In the genomic region with DNA sequence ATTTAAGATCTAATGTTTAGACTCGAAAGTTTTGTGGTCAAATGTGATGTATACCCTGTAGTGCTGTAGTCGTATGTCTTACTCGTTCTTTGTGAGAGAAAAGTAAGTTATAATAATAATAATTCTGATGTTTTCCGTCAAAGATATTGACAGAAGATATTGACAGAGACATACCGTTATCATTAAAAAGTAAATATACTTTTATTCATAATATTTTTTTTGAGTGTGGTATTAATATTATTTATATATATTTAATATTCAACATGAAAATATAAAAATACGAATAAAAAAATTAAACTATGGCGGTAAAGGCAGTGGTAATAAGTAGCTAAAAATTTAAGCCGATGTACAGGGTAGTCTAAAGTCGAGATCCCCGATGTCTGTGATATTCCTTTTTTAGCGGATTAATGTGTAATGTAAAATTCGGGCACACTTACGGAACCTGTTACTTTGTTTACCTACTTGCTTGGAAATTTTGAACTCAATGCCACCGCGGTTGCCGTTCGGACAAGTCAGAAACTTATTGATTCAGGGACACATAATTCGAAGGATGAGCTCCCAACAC, we compare ENCODE assay signal across 5 fruit fly cellular contexts.
TF ChIP-seq lines count a peak whose summit lies in the region.

CG2100 (minus strand) TSS at position 51 of the 565 bp plus-strand sequence.
CG1236 (plus strand) TSS at position 444 of the 565 bp plus-strand sequence.

TF ChIP-seq in whole organism, adult, 20 proteins besides CTCF, POLR2A, EP300 and RAD21 (continued from another document):
- TF ChIP-seq toe (GFP tag; optimal IDR thresholded peaks at IDR 0.05; lab: Kevin White, UChicago): no peak
- TF ChIP-seq kay (GFP tag; lab: Kevin White, UChicago; ENCODE audit: borderline replicate concordance): no peak
- peak; percentile 73 for TF ChIP-seq bab1 (GFP tag; optimal IDR thresholded peaks at IDR 0.05; lab: Kevin White, UChicago)
- peak; percentile 18 for TF ChIP-seq cic (GFP tag; optimal IDR thresholded peaks at IDR 0.05; lab: Kevin White, UChicago)

TF ChIP-seq in whole organism, embryonic, 481 proteins besides CTCF, POLR2A, EP300 and RAD21 (continued from another document and continues in another):
- TF ChIP-seq ap (GFP tag; IDR thresholded peaks at IDR 0.05; lab: Robert Waterston, UW) (no peak; the same call in 1 of the 2 replicates), CG10366 (GFP tag; IDR thresholded peaks at IDR 0.05; lab: Robert Waterston, UW) (peak; percentile 75), CG15011 (GFP tag; optimal IDR thresholded peaks at IDR 0.05; lab: Kevin White, UChicago) (no peak), Oli (tag; optimal IDR thresholded peaks at IDR 0.05; lab: Kevin White, UChicago) (peak; percentile 88), fd96Cb (tag; optimal IDR thresholded peaks at IDR 0.05; lab: Kevin White, UChicago) (peak; percentile 87), lov (optimal IDR thresholded peaks at IDR 0.05; lab: Kevin White, UChicago) (no peak), lov (GFP tag; IDR thresholded peaks at IDR 0.05; lab: Robert Waterston, UW) (no peak), Abd-B (GFP tag; optimal IDR thresholded peaks at IDR 0.05; lab: Kevin White, UChicago) (peak; percentile 85), Ets65A (GFP tag; lab: Kevin White, UChicago) (peak; percentile 88), CG10274 (GFP tag; optimal IDR thresholded peaks at IDR 0.05; lab: Kevin White, UChicago) (peak; percentile 56), CG17829 (tag; optimal IDR thresholded peaks at IDR 0.05; lab: Kevin White, UChicago) (peak; percentile 91), eve (GFP tag; optimal IDR thresholded peaks at IDR 0.05; lab: Kevin White, UChicago) (no peak), Xbp1 (GFP tag; optimal IDR thresholded peaks at IDR 0.05; lab: Kevin White, UChicago) (peak; percentile 85), croc (GFP tag; conservative IDR thresholded peaks at IDR 0.05; lab: Robert Waterston, UW) (peak; percentile 65), CG8478 (optimal IDR thresholded peaks at IDR 0.05; lab: Kevin White, UChicago) (no peak), CG12219 (GFP tag; optimal IDR thresholded peaks at IDR 0.05; lab: Kevin White, UChicago) (peak; percentile 50), CG30020 (tag; optimal IDR thresholded peaks at IDR 0.05; lab: Kevin White, UChicago) (peak; percentile 70), CG42726 (GFP tag; IDR thresholded peaks at IDR 0.05; lab: Robert Waterston, UW; ENCODE audit: partially characterized antibody) (no peak), CG8359 (GFP tag; optimal IDR thresholded peaks at IDR 0.05; lab: Kevin White, UChicago; ENCODE audit: borderline replicate concordance) (peak; percentile 63), Hmr (GFP tag; optimal IDR thresholded peaks at IDR 0.05; lab: Kevin White, UChicago) (peak; percentile 89), CG30403 (GFP tag; optimal IDR thresholded peaks at IDR 0.05; lab: Kevin White, UChicago) (peak; percentile 84), chn (GFP tag; optimal IDR thresholded peaks at IDR 0.05; lab: Kevin White, UChicago) (peak; percentile 50), CG7357 (GFP tag; IDR thresholded peaks at IDR 0.05; lab: Robert Waterston, UW) (peak; percentile 56; the same call in 2 of the 3 replicates), Oaz (GFP tag; IDR thresholded peaks at IDR 0.05; lab: Robert Waterston, UW) (no peak), Kr (GFP tag; optimal IDR thresholded peaks at IDR 0.05; lab: Kevin White, UChicago) (no peak), Aef1 (GFP tag; IDR thresholded peaks at IDR 0.05; lab: Robert Waterston, UW) (peak; percentile 75), CoRest (tag; optimal IDR thresholded peaks at IDR 0.05; lab: Kevin White, UChicago) (peak; percentile 93), Dip2 (GFP tag; IDR thresholded peaks at IDR 0.05; lab: Robert Waterston, UW) (no peak), CG7786 (GFP tag; optimal IDR thresholded peaks at IDR 0.05; lab: Kevin White, UChicago) (no peak), CG5180 (GFP tag; optimal IDR thresholded peaks at IDR 0.05; lab: Kevin White, UChicago) (no peak)

TF ChIP-seq in whole organism, prepupa, 60 proteins besides CTCF, POLR2A, EP300 and RAD21 (continued from another document and continues in another):
- TF ChIP-seq Eip93F (GFP tag; optimal IDR thresholded peaks at IDR 0.05; lab: Kevin White, UChicago) (peak; percentile 22), CG32006 (GFP tag; optimal IDR thresholded peaks at IDR 0.05; lab: Kevin White, UChicago) (peak; percentile 93), dsx (GFP tag; optimal IDR thresholded peaks at IDR 0.05; lab: Kevin White, UChicago; ENCODE audit: poor library complexity, severe bottlenecking) (peak; percentile 91), eg (GFP tag; IDR thresholded peaks at IDR 0.05; lab: Robert Waterston, UW) (no peak; the same call in 1 of the 3 replicates), Gug (GFP tag; IDR thresholded peaks at IDR 0.05; lab: Robert Waterston, UW) (peak; percentile 58; the same call in 1 of the 2 replicates), CG11902 (GFP tag; optimal IDR thresholded peaks at IDR 0.05; lab: Kevin White, UChicago) (peak; percentile 74), CG34406 (GFP tag; optimal IDR thresholded peaks at IDR 0.05; lab: Kevin White, UChicago) (peak; percentile 86), Met (GFP tag; optimal IDR thresholded peaks at IDR 0.05; lab: Kevin White, UChicago) (no peak), CG3032 (tag; optimal IDR thresholded peaks at IDR 0.05; lab: Kevin White, UChicago) (peak; percentile 83), CG4318 (GFP tag; optimal IDR thresholded peaks at IDR 0.05; lab: Kevin White, UChicago) (no peak), ss (GFP tag; optimal IDR thresholded peaks at IDR 0.05; lab: Kevin White, UChicago) (peak; percentile 68 to 88), OdsH (GFP tag; optimal IDR thresholded peaks at IDR 0.05; lab: Kevin White, UChicago) (peak; percentile 86), CG9139 (GFP tag; optimal IDR thresholded peaks at IDR 0.05; lab: Kevin White, UChicago) (peak; percentile 76), Hr38 (GFP tag; optimal IDR thresholded peaks at IDR 0.05; lab: Kevin White, UChicago) (no peak), CG6792 (GFP tag; optimal IDR thresholded peaks at IDR 0.05; lab: Kevin White, UChicago) (peak; percentile 78), achi (GFP tag; optimal IDR thresholded peaks at IDR 0.05; lab: Kevin White, UChicago) (peak; percentile 86), svp (GFP tag; lab: Kevin White, UChicago) (peak; percentile 92), pdm3 (GFP tag; optimal IDR thresholded peaks at IDR 0.05; lab: Kevin White, UChicago) (no peak), topi (GFP tag; optimal IDR thresholded peaks at IDR 0.05; lab: Kevin White, UChicago) (peak; percentile 68), fd85E (GFP tag; optimal IDR thresholded peaks at IDR 0.05; lab: Kevin White, UChicago) (no peak), CG1621 (tag; optimal IDR thresholded peaks at IDR 0.05; lab: Kevin White, UChicago) (peak; percentile 53), CG31627 (GFP tag; optimal IDR thresholded peaks at IDR 0.05; lab: Kevin White, UChicago) (peak; percentile 67), CG8319 (GFP tag; optimal IDR thresholded peaks at IDR 0.05; lab: Kevin White, UChicago) (peak; percentile 56), CG10669 (GFP tag; optimal IDR thresholded peaks at IDR 0.05; lab: Kevin White, UChicago) (peak; percentile 75), Eip78C (GFP tag; lab: Kevin White, UChicago) (peak; percentile 90), acj6 (GFP tag; optimal IDR thresholded peaks at IDR 0.05; lab: Kevin White, UChicago) (peak; percentile 85), CG11762 (GFP tag; optimal IDR thresholded peaks at IDR 0.05; lab: Kevin White, UChicago; ENCODE audit: insufficient read depth) (peak; percentile 64), CG6276 (GFP tag; optimal IDR thresholded peaks at IDR 0.05; lab: Kevin White, UChicago) (no peak), Sox15 (GFP tag; optimal IDR thresholded peaks at IDR 0.05; lab: Kevin White, UChicago) (peak; percentile 70), Sox14 (GFP tag; optimal IDR thresholded peaks at IDR 0.05; lab: Kevin White, UChicago) (peak; percentile 84), CG8119 (GFP tag; IDR thresholded peaks at IDR 0.05; lab: Robert Waterston, UW) (peak; percentile 87)

TF ChIP-seq in whole organism, pupa, 21 proteins besides CTCF, POLR2A, EP300 and RAD21 (continued from another document):
- TF ChIP-seq Snoo (tag; optimal IDR thresholded peaks at IDR 0.05; lab: Kevin White, UChicago) (peak; percentile 86), Pif1B (GFP tag; optimal IDR thresholded peaks at IDR 0.05; lab: Kevin White, UChicago) (peak; percentile 76)

TF ChIP-seq in whole organism, wandering third instar larva, 38 proteins besides CTCF, POLR2A, EP300 and RAD21 (continued from another document):
- no peak for TF ChIP-seq pan (optimal IDR thresholded peaks at IDR 0.05; lab: Kevin White, UChicago)
- TF ChIP-seq ey (GFP tag; optimal IDR thresholded peaks at IDR 0.05; lab: Kevin White, UChicago): peak; percentile 33
- TF ChIP-seq rgr (GFP tag; optimal IDR thresholded peaks at IDR 0.05; lab: Kevin White, UChicago): peak; percentile 75
- TF ChIP-seq N (GFP tag; optimal IDR thresholded peaks at IDR 0.05; lab: Kevin White, UChicago): no peak
- TF ChIP-seq CG32264 (GFP tag; optimal IDR thresholded peaks at IDR 0.05; lab: Kevin White, UChicago): no peak
- peak; percentile 72 for TF ChIP-seq dmrt93B (GFP tag; optimal IDR thresholded peaks at IDR 0.05; lab: Kevin White, UChicago)
- TF ChIP-seq fru (GFP tag; optimal IDR thresholded peaks at IDR 0.05; lab: Kevin White, UChicago): no peak
- TF ChIP-seq Hr83 (GFP tag; optimal IDR thresholded peaks at IDR 0.05; lab: Kevin White, UChicago; ENCODE audit: poor library complexity, severe bottlenecking): peak; percentile 26
- TF ChIP-seq Vsx2 (GFP tag; optimal IDR thresholded peaks at IDR 0.05; lab: Kevin White, UChicago; ENCODE audit: partially characterized antibody): no peak
- TF ChIP-seq Dif (GFP tag; optimal IDR thresholded peaks at IDR 0.05; lab: Kevin White, UChicago; ENCODE audit: partially characterized antibody): no peak
- no peak for TF ChIP-seq Abd-B (GFP tag; optimal IDR thresholded peaks at IDR 0.05; lab: Kevin White, UChicago)
- no peak for TF ChIP-seq lola (GFP tag; optimal IDR thresholded peaks at IDR 0.05; lab: Kevin White, UChicago)
- no peak for TF ChIP-seq dsf (GFP tag; optimal IDR thresholded peaks at IDR 0.05; lab: Kevin White, UChicago; ENCODE audit: borderline replicate concordance)
- TF ChIP-seq Rel (GFP tag; optimal IDR thresholded peaks at IDR 0.05; lab: Kevin White, UChicago): no peak
- peak; percentile 20 for TF ChIP-seq Rel (tag; optimal IDR thresholded peaks at IDR 0.05; lab: Kevin White, UChicago)
- no peak for TF ChIP-seq CrebA (GFP tag; optimal IDR thresholded peaks at IDR 0.05; lab: Kevin White, UChicago; ENCODE audit: borderline replicate concordance)
- TF ChIP-seq GATAd (GFP tag; optimal IDR thresholded peaks at IDR 0.05; lab: Kevin White, UChicago): no peak
- no peak for TF ChIP-seq Hnf4 (GFP tag; optimal IDR thresholded peaks at IDR 0.05; lab: Kevin White, UChicago)
